Fruit fly (Drosophila melanogaster) Kc167 (cell line): ENCODE measurements around the gene CG10947.

Source experiments
- Myc ChIP-seq: fragments of >200 bp; optimal IDR thresholded peaks from 2 replicates; lab custom pipeline; 2017; ENCODE audit warnings: missing external identifiers
- Sin3A ChIP-seq: fragments of >200 bp; optimal IDR thresholded peaks from 2 replicates; lab custom pipeline; 2018; ENCODE audit warnings: missing external identifiers
- h ChIP-seq: fragments of >200 bp; optimal IDR thresholded peaks from 3 replicates; lab custom pipeline; 2018; ENCODE audit warnings: missing external identifiers
- insv ChIP-seq: fragments of >200 bp; optimal IDR thresholded peaks from 3 replicates; lab custom pipeline; 2018; ENCODE audit warnings: missing external identifiers
- psq ChIP-seq: fragments of >200 bp; optimal IDR thresholded peaks from 2 replicates; lab custom pipeline; 2017; ENCODE audit warnings: missing external identifiers
- ttk ChIP-seq: sonication (Bioruptor generic); optimal IDR thresholded peaks from 2 replicates; lab custom pipeline; 2017; ENCODE audit warnings: missing external identifiers

The CG10947 gene

dm6 chr2L:20341999-20342325 lies 72.6 kb downstream of the CG10947 start:
- TF ChIP-seq insv (lab: Kevin White, UChicago) (no peak), ttk (lab: Kevin White, UChicago) (no peak), psq (lab: Kevin White, UChicago) (no peak), Myc (lab: Kevin White, UChicago) (no peak), h (lab: Kevin White, UChicago) (no peak), Sin3A (lab: Kevin White, UChicago) (no peak)

dm6 chr2L:20341211-20341998 lies 73.2 kb downstream of the CG10947 start:
- TF ChIP-seq Myc (lab: Kevin White, UChicago) (no peak), Sin3A (lab: Kevin White, UChicago) (no peak), h (lab: Kevin White, UChicago) (no peak), ttk (lab: Kevin White, UChicago) (no peak), psq (lab: Kevin White, UChicago) (no peak), insv (lab: Kevin White, UChicago) (no peak)

- no peak for TF ChIP-seq ttk (lab: Kevin White, UChicago)
- no peak for TF ChIP-seq h (lab: Kevin White, UChicago)
- TF ChIP-seq Sin3A (lab: Kevin White, UChicago): no peak
- TF ChIP-seq Myc (lab: Kevin White, UChicago): no peak
- TF ChIP-seq psq (lab: Kevin White, UChicago): no peak
- no peak for TF ChIP-seq insv (lab: Kevin White, UChicago)
These were observed 74.0 kb downstream of the CG10947 start for dm6 chr2L:20340635-20341034.

dm6 chr2L:20337800-20338199 lies 76.8 kb downstream of the CG10947 start:
- TF ChIP-seq Myc (lab: Kevin White, UChicago): no peak
